Fruit fly (Drosophila melanogaster) whole organism, prepupa: ENCODE measurements around the gene CG42322.

Experiments
- Blimp-1 ChIP-seq: fragments of 200-800 bp; sonication (Bioruptor generic); optimal IDR thresholded peaks from 3 replicates; lab custom pipeline; 2017; ENCODE audit warnings: missing biosample characterization, missing genetic modification characterization, mild to moderate bottlenecking, moderate library complexity, missing genetic modification reagents
- CG10631 ChIP-seq: fragments of 200-800 bp; sonication (Bioruptor generic); optimal IDR thresholded peaks from 2 replicates; lab custom pipeline; 2016; ENCODE audit warnings: missing biosample characterization, missing genetic modification characterization
- CG10669 ChIP-seq: fragments of 200-800 bp; sonication (Bioruptor generic); optimal IDR thresholded peaks from 3 replicates; lab custom pipeline; 2018; ENCODE audit warnings: missing biosample characterization, mild to moderate bottlenecking, missing genetic modification characterization, moderate library complexity
- CG11294 ChIP-seq: fragments of 200-800 bp; sonication (Bioruptor generic); IDR thresholded peaks from 2 replicates; pipeline ENCODE4 v1.3.6; 2022; ENCODE audit warnings: missing biosample characterization, missing genetic modification characterization
- CG11762 ChIP-seq: fragments of 200-800 bp; sonication (Bioruptor generic); optimal IDR thresholded peaks from 3 replicates; lab custom pipeline; 2016; ENCODE audit warnings: missing biosample characterization, missing genetic modification characterization; ENCODE audit not compliant: insufficient read depth
- CG11902 ChIP-seq: fragments of 200-800 bp; sonication (Bioruptor generic); optimal IDR thresholded peaks from 3 replicates; lab custom pipeline; 2016; ENCODE audit warnings: missing biosample characterization, missing genetic modification characterization
- CG15336 ChIP-seq: fragments of 200-800 bp; sonication (Bioruptor generic); IDR thresholded peaks from 2 replicates; pipeline ENCODE4 v1.3.6; 2022; ENCODE audit warnings: missing biosample characterization, missing genetic modification characterization
- CG1621 ChIP-seq: fragments of 200-800 bp; sonication (Bioruptor generic); optimal IDR thresholded peaks from 3 replicates; lab custom pipeline; 2018; ENCODE audit warnings: missing biosample characterization, mild to moderate bottlenecking, missing genetic modification characterization
- CG16779 ChIP-seq: fragments of 200-800 bp; sonication (Bioruptor generic); optimal IDR thresholded peaks from 3 replicates; lab custom pipeline; 2017; ENCODE audit warnings: missing biosample characterization, mild to moderate bottlenecking, missing genetic modification characterization
- CG3032 ChIP-seq: fragments of 200-800 bp; optimal IDR thresholded peaks from 2 replicates; lab custom pipeline; 2019; ENCODE audit warnings: missing biosample characterization, mild to moderate bottlenecking, missing genetic modification characterization, moderate library complexity
- CG31627 ChIP-seq: fragments of 200-800 bp; sonication (Bioruptor generic); optimal IDR thresholded peaks from 3 replicates; lab custom pipeline; 2016; ENCODE audit warnings: missing biosample characterization, missing genetic modification characterization
- CG32006 ChIP-seq: fragments of 200-800 bp; sonication (Bioruptor generic); optimal IDR thresholded peaks from 3 replicates; lab custom pipeline; 2017; ENCODE audit warnings: missing biosample characterization, mild to moderate bottlenecking, missing genetic modification characterization
- CG3919 ChIP-seq: fragments of 200-800 bp; sonication (Bioruptor generic); optimal IDR thresholded peaks from 3 replicates; lab custom pipeline; 2016; ENCODE audit warnings: missing biosample characterization, missing genetic modification characterization
- CG4318 ChIP-seq: fragments of 200-800 bp; sonication (Bioruptor generic); optimal IDR thresholded peaks from 3 replicates; lab custom pipeline; 2017; ENCODE audit warnings: missing biosample characterization, mild to moderate bottlenecking, missing genetic modification characterization
- CG6163 ChIP-seq: fragments of 200-800 bp; sonication (Bioruptor generic); IDR thresholded peaks from 3 replicates; pipeline ENCODE4 v1.3.6; 2022; ENCODE audit warnings: missing biosample characterization, missing genetic modification characterization
- CG6276 ChIP-seq: fragments of 200-800 bp; sonication (Bioruptor generic); optimal IDR thresholded peaks from 2 replicates; lab custom pipeline; 2017; ENCODE audit warnings: missing biosample characterization, mild to moderate bottlenecking, missing genetic modification characterization
- CG6792 ChIP-seq: fragments of 200-800 bp; sonication (Bioruptor generic); optimal IDR thresholded peaks from 3 replicates; lab custom pipeline; 2016; ENCODE audit warnings: missing biosample characterization, missing genetic modification characterization
- CG6808 ChIP-seq: fragments of 200-800 bp; sonication (Bioruptor generic); optimal IDR thresholded peaks from 3 replicates; lab custom pipeline; 2017; ENCODE audit warnings: missing biosample characterization, missing genetic modification characterization, mild to moderate bottlenecking, moderate library complexity, missing genetic modification reagents
- CG6854 ChIP-seq: fragments of 200-800 bp; sonication (Bioruptor generic); optimal IDR thresholded peaks from 2 replicates; lab custom pipeline; 2017; ENCODE audit warnings: missing biosample characterization, mild to moderate bottlenecking, missing genetic modification characterization
- CG7368 ChIP-seq: fragments of 200-800 bp; sonication (Bioruptor generic); optimal IDR thresholded peaks from 3 replicates; lab custom pipeline; 2016; ENCODE audit warnings: missing biosample characterization, missing genetic modification characterization
- CG8119 ChIP-seq: fragments of 200-800 bp; sonication (Bioruptor generic); IDR thresholded peaks from 3 replicates; pipeline ENCODE4 v1.3.6; 2022; ENCODE audit warnings: missing biosample characterization, missing genetic modification characterization
- CG8319 ChIP-seq: fragments of 200-800 bp; sonication (Bioruptor generic); optimal IDR thresholded peaks from 3 replicates; lab custom pipeline; 2016; ENCODE audit warnings: missing biosample characterization, missing genetic modification characterization
- CG8632 ChIP-seq: fragments of 200-800 bp; sonication (Bioruptor generic); optimal IDR thresholded peaks from 3 replicates; lab custom pipeline; 2016; ENCODE audit warnings: missing biosample characterization, missing genetic modification characterization
- Eip75B ChIP-seq: fragments of 200-800 bp; sonication (Bioruptor generic); optimal IDR thresholded peaks from 3 replicates; lab custom pipeline; 2016; ENCODE audit warnings: missing biosample characterization, missing genetic modification characterization
- Eip93F ChIP-seq: fragments of 200-800 bp; sonication (Bioruptor generic); optimal IDR thresholded peaks from 2 replicates; lab custom pipeline; 2016; ENCODE audit warnings: missing biosample characterization, mild to moderate bottlenecking, missing genetic modification characterization
- Ets21C ChIP-seq: fragments of 200-800 bp; sonication (Bioruptor generic); optimal IDR thresholded peaks from 3 replicates; lab custom pipeline; 2016; ENCODE audit warnings: missing biosample characterization, missing genetic modification characterization
- Ets96B ChIP-seq: fragments of 200-800 bp; optimal IDR thresholded peaks from 2 replicates; lab custom pipeline; 2019; ENCODE audit warnings: missing biosample characterization, mild to moderate bottlenecking, missing genetic modification characterization, moderate library complexity
- Gug ChIP-seq: fragments of 200-800 bp; sonication (Bioruptor generic); IDR thresholded peaks from 2 replicates; pipeline ENCODE4 v1.3.6; 2022; ENCODE audit warnings: missing biosample characterization, missing genetic modification characterization
- Hr39 ChIP-seq: fragments of 200-800 bp; sonication (Bioruptor generic); optimal IDR thresholded peaks from 2 replicates; lab custom pipeline; 2016; ENCODE audit warnings: missing biosample characterization, missing genetic modification characterization
- Hr4 ChIP-seq: fragments of 200-800 bp; sonication (Bioruptor generic); optimal IDR thresholded peaks from 3 replicates; lab custom pipeline; 2016; ENCODE audit warnings: missing biosample characterization, missing genetic modification characterization
- Lpt ChIP-seq: fragments of 200-800 bp; sonication (Bioruptor generic); optimal IDR thresholded peaks from 3 replicates; lab custom pipeline; 2016; ENCODE audit warnings: missing biosample characterization, missing genetic modification characterization
- Met ChIP-seq: fragments of 200-800 bp; sonication (Bioruptor generic); optimal IDR thresholded peaks from 3 replicates; lab custom pipeline; 2016; ENCODE audit warnings: missing biosample characterization, missing genetic modification characterization
- OdsH ChIP-seq: fragments of 200-800 bp; sonication (Bioruptor generic); optimal IDR thresholded peaks from 3 replicates; lab custom pipeline; 2016; ENCODE audit warnings: missing biosample characterization, missing genetic modification characterization
- Sox102F ChIP-seq: fragments of 200-800 bp; sonication (Bioruptor generic); optimal IDR thresholded peaks from 2 replicates; lab custom pipeline; 2016; ENCODE audit warnings: missing biosample characterization, mild to moderate bottlenecking, missing genetic modification characterization
- Sox14 ChIP-seq: fragments of 200-800 bp; sonication (Bioruptor generic); optimal IDR thresholded peaks from 3 replicates; lab custom pipeline; 2016; ENCODE audit warnings: missing biosample characterization, missing genetic modification characterization
- Sox15 ChIP-seq: fragments of 200-800 bp; sonication (Bioruptor generic); optimal IDR thresholded peaks from 3 replicates; lab custom pipeline; 2016; ENCODE audit warnings: missing biosample characterization, missing genetic modification characterization
- achi ChIP-seq: fragments of 200-800 bp; sonication (Bioruptor generic); optimal IDR thresholded peaks from 3 replicates; lab custom pipeline; 2016; ENCODE audit warnings: missing biosample characterization, missing genetic modification characterization
- acj6 ChIP-seq: fragments of 200-800 bp; sonication (Bioruptor generic); optimal IDR thresholded peaks from 3 replicates; lab custom pipeline; 2016; ENCODE audit warnings: missing biosample characterization, missing genetic modification characterization
- cyc ChIP-seq: fragments of 200-800 bp; sonication (Bioruptor generic); optimal IDR thresholded peaks from 3 replicates; lab custom pipeline; 2016; ENCODE audit warnings: missing biosample characterization, missing genetic modification characterization
- dsx ChIP-seq: fragments of 200-800 bp; optimal IDR thresholded peaks from 3 replicates; lab custom pipeline; 2019; ENCODE audit warnings: missing biosample characterization, mild to moderate bottlenecking, missing genetic modification characterization, moderate library complexity; ENCODE audit not compliant: poor library complexity, severe bottlenecking
- eg ChIP-seq: fragments of 200-800 bp; sonication (Bioruptor generic); IDR thresholded peaks from 3 replicates; pipeline ENCODE4 v1.3.6; 2022; ENCODE audit warnings: missing biosample characterization, missing genetic modification characterization
- esn ChIP-seq: fragments of 200-800 bp; sonication (Bioruptor generic); optimal IDR thresholded peaks from 2 replicates; lab custom pipeline; 2016; ENCODE audit warnings: missing biosample characterization, mild to moderate bottlenecking, missing genetic modification characterization, moderate library complexity
- fd59A ChIP-seq: fragments of 200-800 bp; sonication (Bioruptor generic); optimal IDR thresholded peaks from 2 replicates; lab custom pipeline; 2017; ENCODE audit warnings: missing biosample characterization, mild to moderate bottlenecking, missing genetic modification characterization, missing genetic modification reagents
- fd85E ChIP-seq: fragments of 200-800 bp; sonication (Bioruptor generic); optimal IDR thresholded peaks from 3 replicates; lab custom pipeline; 2016; ENCODE audit warnings: missing biosample characterization, missing genetic modification characterization
- fkh ChIP-seq: fragments of 200-800 bp; sonication (Bioruptor generic); optimal IDR thresholded peaks from 3 replicates; lab custom pipeline; 2017; ENCODE audit warnings: missing biosample characterization, mild to moderate bottlenecking, missing genetic modification characterization, moderate library complexity
- lz ChIP-seq: fragments of 200-800 bp; sonication (Bioruptor generic); optimal IDR thresholded peaks from 3 replicates; lab custom pipeline; 2016; ENCODE audit warnings: missing biosample characterization, missing genetic modification characterization
- pdm3 ChIP-seq: fragments of 200-800 bp; sonication (Bioruptor generic); optimal IDR thresholded peaks from 3 replicates; lab custom pipeline; 2016; ENCODE audit warnings: missing biosample characterization, missing genetic modification characterization
- salr ChIP-seq, 2 experiments: fragments of 200-800 bp; sonication (Bioruptor generic); optimal IDR thresholded peaks; 3 replicates each; lab custom pipeline; 2016 to 2018; ENCODE audit warnings: missing biosample characterization in 2 of 2, missing genetic modification characterization in 2 of 2, mild to moderate bottlenecking in 1 of 2
- spab ChIP-seq: fragments of 200-800 bp; sonication (Bioruptor generic); optimal IDR thresholded peaks from 2 replicates; lab custom pipeline; 2017; ENCODE audit warnings: missing biosample characterization, mild to moderate bottlenecking, missing genetic modification characterization, missing genetic modification reagents
- ss ChIP-seq, 2 experiments: fragments of 200-800 bp; sonication (Bioruptor generic); optimal IDR thresholded peaks; 2 replicates in 1 of 2; 3 replicates in 1 of 2; lab custom pipeline; 2017 to 2018; ENCODE audit warnings: mild to moderate bottlenecking in 2 of 2, missing biosample characterization in 2 of 2, missing genetic modification characterization in 2 of 2, moderate library complexity in 1 of 2
- topi ChIP-seq: fragments of 200-800 bp; sonication (Bioruptor generic); optimal IDR thresholded peaks from 3 replicates; lab custom pipeline; 2016; ENCODE audit warnings: missing biosample characterization, missing genetic modification characterization

The CG42322 gene

DNA sequence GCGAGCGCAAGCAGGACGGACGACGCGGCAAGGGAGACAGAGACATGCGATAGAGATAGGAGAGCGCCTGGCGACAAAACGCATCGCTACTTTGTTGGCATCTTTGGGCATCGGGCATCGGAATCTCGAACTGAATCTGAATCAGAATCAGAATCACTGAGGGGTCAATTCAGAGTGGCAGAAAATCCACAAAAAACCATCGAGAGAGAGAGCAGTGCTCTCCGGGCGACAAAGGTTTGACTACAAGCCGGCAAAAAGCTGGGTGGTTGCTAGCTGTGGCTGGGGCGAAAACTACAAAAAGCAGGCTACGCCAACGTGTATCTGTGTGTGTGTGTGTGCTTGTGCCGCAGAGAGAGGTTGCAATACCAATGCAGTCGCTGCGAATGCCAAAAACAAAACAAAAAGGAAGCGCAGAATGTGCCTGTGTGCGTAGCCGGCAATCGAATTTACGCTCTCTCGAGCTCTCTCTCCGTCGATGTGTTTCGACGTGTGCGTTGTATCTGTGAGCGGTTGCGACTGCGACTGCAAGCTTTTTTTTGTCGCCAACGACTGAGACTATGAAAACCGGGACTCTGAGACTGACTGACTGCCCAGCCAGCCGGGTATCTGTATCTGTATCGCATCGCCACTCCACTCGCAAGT, 38.5 kb downstream of the CG42322 start:
- TF ChIP-seq Hr39 (GFP tag; lab: Kevin White, UChicago) (no peak), CG8119 (GFP tag; lab: Robert Waterston, UW) (peak; percentile 98), CG11902 (no peak), eg (peak; percentile 98), fd85E (GFP tag; lab: Kevin White, UChicago) (peak; percentile 98), lz (GFP tag; lab: Kevin White, UChicago) (peak; percentile 37), Sox102F (peak; percentile 79), CG11762 (GFP tag; lab: Kevin White, UChicago) (peak; percentile 88), CG15336 (GFP tag; lab: Robert Waterston, UW) (peak; percentile 98), Met (peak; percentile 71), CG7368 (GFP tag; lab: Kevin White, UChicago) (peak; percentile 88), Sox15 (GFP tag; lab: Kevin White, UChicago) (no peak), CG16779 (tag; lab: Kevin White, UChicago) (peak; percentile 97), CG8319 (GFP tag; lab: Kevin White, UChicago) (peak; percentile 77), CG3032 (peak; percentile 87), CG4318 (GFP tag; lab: Kevin White, UChicago) (peak; percentile 7), achi (GFP tag; lab: Kevin White, UChicago) (peak; percentile 62), CG10631 (no peak), pdm3 (GFP tag; lab: Kevin White, UChicago) (peak; percentile 70), Eip75B (GFP tag; lab: Kevin White, UChicago) (peak; percentile 84), CG6792 (GFP tag; lab: Kevin White, UChicago) (peak; percentile 80), CG6163 (peak; percentile 99), CG1621 (tag; lab: Kevin White, UChicago) (peak; percentile 94), CG32006 (GFP tag; lab: Kevin White, UChicago) (peak; percentile 79), CG6276 (GFP tag; lab: Kevin White, UChicago) (peak; percentile 96), CG31627 (GFP tag; lab: Kevin White, UChicago) (no peak), Blimp-1 (peak; percentile 73), Eip93F (GFP tag; lab: Kevin White, UChicago) (peak; percentile 97), CG6854 (GFP tag; lab: Kevin White, UChicago) (peak; percentile 97), fkh (GFP tag; lab: Kevin White, UChicago) (no peak), CG10669 (GFP tag; lab: Kevin White, UChicago) (peak; percentile 88), esn (GFP tag; lab: Kevin White, UChicago) (peak; percentile 69), Sox14 (GFP tag; lab: Kevin White, UChicago) (peak; percentile 71), CG3919 (GFP tag; lab: Kevin White, UChicago) (peak; percentile 87), Gug (GFP tag; lab: Robert Waterston, UW) (peak; percentile 93), salr (GFP tag; optimal IDR thresholded peaks at IDR 0.05; lab: Kevin White, UChicago) (peak; percentile 58 to 74), CG11294 (GFP tag; lab: Robert Waterston, UW) (peak; percentile 89), CG6808 (peak; percentile 95), dsx (GFP tag; lab: Kevin White, UChicago) (peak; percentile 94), acj6 (GFP tag; lab: Kevin White, UChicago) (peak; percentile 16), ss (GFP tag; optimal IDR thresholded peaks at IDR 0.05; lab: Kevin White, UChicago) (peak; percentile 99), Hr4 (GFP tag; lab: Kevin White, UChicago) (peak; percentile 52), CG8632 (peak; percentile 89), spab (GFP tag; lab: Kevin White, UChicago) (peak; percentile 93), topi (GFP tag; lab: Kevin White, UChicago) (peak; percentile 82), Lpt (GFP tag; lab: Kevin White, UChicago) (peak; percentile 90), Ets96B (tag; lab: Kevin White, UChicago) (peak; percentile 95), cyc (GFP tag; lab: Kevin White, UChicago) (peak; percentile 17), fd59A (GFP tag; lab: Kevin White, UChicago) (peak; percentile 83), OdsH (peak; percentile 71), Ets21C (GFP tag; lab: Kevin White, UChicago) (peak; percentile 31)
